Worm (Caenorhabditis elegans) whole organism, midembryonic: ENCODE results near the gene Y49F6B.13.
A peak's percentile ranks its signal among the peaks of the same experiment; 100 is the strongest.

Experiments used
- T22C8.4 ChIP-seq: fragments of 200-800 bp; sonication (Bioruptor generic); IDR thresholded peaks from 2 replicates; pipeline ENCODE4 v1.3.6; 2022; ENCODE audit warnings: missing genetic modification characterization, missing compliant biosample characterization
- cog-1 ChIP-seq: sonication (generic microtip); optimal IDR thresholded peaks from 2 replicates; lab custom pipeline; 2016; ENCODE audit warnings: missing genetic modification characterization, missing compliant biosample characterization
- flt-1 ChIP-seq: fragments of 200-800 bp; sonication (Bioruptor generic); IDR thresholded peaks from 2 replicates; pipeline ENCODE4 v1.3.6; 2022; ENCODE audit warnings: missing genetic modification characterization, missing compliant biosample characterization
- klf-2 ChIP-seq: fragments of 200-800 bp; sonication (Bioruptor generic); conservative IDR thresholded peaks from 2 replicates; pipeline ENCODE4 v1.3.6; 2022; ENCODE audit warnings: missing genetic modification reagents, missing genetic modification characterization, missing compliant biosample characterization
- med-1 ChIP-seq: sonication (generic microtip); optimal IDR thresholded peaks from 2 replicates; lab custom pipeline; 2017; ENCODE audit warnings: missing genetic modification characterization, mild to moderate bottlenecking, missing compliant biosample characterization, antibody characterized with exemption, missing genetic modification reagents; ENCODE audit not compliant: insufficient read depth
- ref-1 ChIP-seq: fragments of 200-800 bp; sonication (Bioruptor generic); conservative IDR thresholded peaks from 2 replicates; pipeline ENCODE4 v1.3.6; 2022; ENCODE audit warnings: missing genetic modification reagents, missing genetic modification characterization, missing compliant biosample characterization
- tab-1 ChIP-seq: fragments of 200-800 bp; sonication (Bioruptor generic); IDR thresholded peaks from 2 replicates; pipeline ENCODE4 v1.3.6; 2022; ENCODE audit warnings: missing genetic modification characterization, missing compliant biosample characterization
- ztf-23 ChIP-seq: fragments of 200-800 bp; sonication (Bioruptor generic); IDR thresholded peaks from 2 replicates; pipeline ENCODE4 v1.3.6; 2022; ENCODE audit warnings: missing genetic modification reagents, missing genetic modification characterization, missing compliant biosample characterization
- ztf-29 ChIP-seq: fragments of 200-800 bp; sonication (Bioruptor generic); IDR thresholded peaks from 2 replicates; pipeline ENCODE4 v1.3.6; 2022; ENCODE audit warnings: missing genetic modification reagents, missing genetic modification characterization, missing compliant biosample characterization

The Y49F6B.13 gene

ce11 chrII:3471603-3472002 lies at the start of gene Y49F6B.13:
Gene Y49F6B.13 (minus strand): TSS chrII:3471703.
- TF ChIP-seq ztf-29 = no peak
- no peak for TF ChIP-seq ref-1 (GFP tag; lab: Robert Waterston, UW)
- no peak for TF ChIP-seq cog-1 (tag; lab: Kevin White, UChicago)
- TF ChIP-seq klf-2 (GFP tag; lab: Robert Waterston, UW) = no peak
- TF ChIP-seq tab-1 (GFP tag; lab: Robert Waterston, UW) = no peak
- no peak for TF ChIP-seq ztf-23 (GFP tag; lab: Robert Waterston, UW)
- TF ChIP-seq med-1 (GFP tag; lab: Kevin White, UChicago) = no peak
- no peak for TF ChIP-seq flt-1 (GFP tag; lab: Robert Waterston, UW)
- no peak for TF ChIP-seq T22C8.4 (GFP tag; lab: Robert Waterston, UW)

DNA sequence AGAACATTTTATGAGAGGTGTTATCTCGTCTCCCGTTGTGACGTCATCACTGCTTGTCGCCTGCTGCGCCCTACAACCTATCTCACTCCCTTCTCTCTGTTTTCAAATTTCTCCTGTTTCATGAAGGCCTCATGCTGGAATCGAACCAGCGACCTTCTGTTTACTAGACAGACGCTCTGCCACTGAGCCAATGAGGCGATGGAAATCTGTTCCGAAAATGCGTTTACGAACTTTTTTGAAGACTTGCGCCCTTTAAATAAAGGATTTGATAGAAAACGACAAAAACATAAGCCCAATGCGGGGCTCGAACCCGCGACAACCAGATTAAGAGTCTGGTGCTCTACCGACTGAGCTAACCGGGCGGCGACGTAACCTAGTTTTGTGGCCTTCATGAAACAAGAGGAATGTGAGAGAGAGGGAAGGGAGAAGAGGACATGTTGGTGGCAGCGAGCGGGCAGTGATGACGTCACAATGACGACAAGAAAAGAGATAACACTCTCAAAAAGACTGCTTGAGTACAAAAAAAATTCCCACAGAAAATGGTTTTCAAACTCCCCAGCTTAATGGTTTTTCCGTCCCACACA lies 47.5 kb upstream of the Y49F6B.13 start, which contains the start of gene clec-126:
TSS of gene clec-126 (plus strand) at position 534 of the 584 bp plus-strand sequence.
- TF ChIP-seq cog-1 (tag; lab: Kevin White, UChicago) (peak; percentile 87), med-1 (GFP tag; lab: Kevin White, UChicago) (peak; percentile 62), ztf-29 (peak; percentile 86; the same call in 1 of the 2 replicates), ztf-23 (GFP tag; lab: Robert Waterston, UW) (peak; percentile 87; the same call in 1 of the 2 replicates), T22C8.4 (GFP tag; lab: Robert Waterston, UW) (peak; percentile 88), ref-1 (GFP tag; lab: Robert Waterston, UW) (peak; percentile 81), flt-1 (GFP tag; lab: Robert Waterston, UW) (peak; percentile 93), tab-1 (GFP tag; lab: Robert Waterston, UW) (peak; percentile 89), klf-2 (GFP tag; lab: Robert Waterston, UW) (peak; percentile 84)

- TF ChIP-seq ref-1 (GFP tag; lab: Robert Waterston, UW) = no peak
- no peak for TF ChIP-seq ztf-23 (GFP tag; lab: Robert Waterston, UW)
- no peak for TF ChIP-seq tab-1 (GFP tag; lab: Robert Waterston, UW)
- TF ChIP-seq med-1 (GFP tag; lab: Kevin White, UChicago) = no peak
- TF ChIP-seq klf-2 (GFP tag; lab: Robert Waterston, UW) = no peak
- TF ChIP-seq ztf-29 = no peak
- TF ChIP-seq flt-1 (GFP tag; lab: Robert Waterston, UW) = no peak
- TF ChIP-seq cog-1 (tag; lab: Kevin White, UChicago) = no peak
- no peak for TF ChIP-seq T22C8.4 (GFP tag; lab: Robert Waterston, UW)
Observed at ce11 chrII:3516175-3516574, 44.7 kb upstream of the Y49F6B.13 start.

ce11 chrII:3515384-3516053 lies 44.0 kb upstream of the Y49F6B.13 start, which contains the start of the genes Y49F6B.14 and clec-125:
Gene Y49F6B.14 (minus strand): TSS chrII:3515484.
Gene clec-125 (plus strand): TSS chrII:3516003.
- no peak for TF ChIP-seq tab-1 (GFP tag; lab: Robert Waterston, UW)
- no peak for TF ChIP-seq ref-1 (GFP tag; lab: Robert Waterston, UW)
- TF ChIP-seq med-1 (GFP tag; lab: Kevin White, UChicago) = no peak
- no peak for TF ChIP-seq T22C8.4 (GFP tag; lab: Robert Waterston, UW)
- TF ChIP-seq ztf-29 = no peak
- TF ChIP-seq ztf-23 (GFP tag; lab: Robert Waterston, UW) = no peak
- no peak for TF ChIP-seq klf-2 (GFP tag; lab: Robert Waterston, UW)
- no peak for TF ChIP-seq cog-1 (tag; lab: Kevin White, UChicago)
- TF ChIP-seq flt-1 (GFP tag; lab: Robert Waterston, UW) = no peak

ce11 chrII:3514631-3515030 lies 43.1 kb upstream of the Y49F6B.13 start, which contains the start of gene srz-5:
Gene srz-5 (minus strand): TSS chrII:3514731.
- TF ChIP-seq ref-1 (GFP tag; lab: Robert Waterston, UW) (no peak), tab-1 (GFP tag; lab: Robert Waterston, UW) (no peak), klf-2 (GFP tag; lab: Robert Waterston, UW) (no peak), med-1 (GFP tag; lab: Kevin White, UChicago) (no peak), cog-1 (tag; lab: Kevin White, UChicago) (no peak), ztf-29 (no peak), T22C8.4 (GFP tag; lab: Robert Waterston, UW) (no peak), ztf-23 (GFP tag; lab: Robert Waterston, UW) (no peak), flt-1 (GFP tag; lab: Robert Waterston, UW) (no peak)

- TF ChIP-seq T22C8.4 (GFP tag; lab: Robert Waterston, UW) = no peak
- no peak for TF ChIP-seq ref-1 (GFP tag; lab: Robert Waterston, UW)
- no peak for TF ChIP-seq flt-1 (GFP tag; lab: Robert Waterston, UW)
- no peak for TF ChIP-seq ztf-23 (GFP tag; lab: Robert Waterston, UW)
- no peak for TF ChIP-seq tab-1 (GFP tag; lab: Robert Waterston, UW)
- TF ChIP-seq ztf-29 = no peak
- TF ChIP-seq cog-1 (tag; lab: Kevin White, UChicago) = no peak
- TF ChIP-seq med-1 (GFP tag; lab: Kevin White, UChicago) = no peak
- no peak for TF ChIP-seq klf-2 (GFP tag; lab: Robert Waterston, UW)
Observed at ce11 chrII:3512240-3512639, 40.7 kb upstream of the Y49F6B.13 start, which contains the start of gene Y49F6B.19. Gene Y49F6B.19 (minus strand): TSS chrII:3512340.

DNA sequence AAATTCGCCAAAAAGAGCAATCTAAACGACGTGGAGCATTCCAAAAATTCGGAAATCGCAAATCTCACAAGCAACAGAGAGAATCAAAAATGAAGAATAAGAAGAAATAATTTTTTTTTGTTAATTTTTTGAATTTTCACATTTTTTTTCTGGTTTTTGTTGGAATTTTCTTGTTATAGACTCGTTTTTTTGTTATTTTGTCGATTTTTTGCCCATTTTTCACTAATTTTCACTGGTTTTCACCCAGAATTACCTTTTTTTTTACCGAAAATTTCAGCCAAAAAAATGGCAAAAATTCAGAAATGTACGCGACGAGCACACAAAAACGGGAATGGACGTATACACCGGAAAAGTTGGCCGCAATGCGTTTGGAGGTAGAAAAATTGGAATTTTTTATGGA lies 33.2 kb upstream of the Y49F6B.13 start, which contains the start of gene cyh-1:
TSS of gene cyh-1 (plus strand) at position 301 of the 400 bp plus-strand sequence.
- TF ChIP-seq klf-2 (GFP tag; lab: Robert Waterston, UW) (no peak), med-1 (GFP tag; lab: Kevin White, UChicago) (no peak), ref-1 (GFP tag; lab: Robert Waterston, UW) (no peak), T22C8.4 (GFP tag; lab: Robert Waterston, UW) (no peak), tab-1 (GFP tag; lab: Robert Waterston, UW) (no peak), ztf-23 (GFP tag; lab: Robert Waterston, UW) (no peak), cog-1 (tag; lab: Kevin White, UChicago) (no peak), flt-1 (GFP tag; lab: Robert Waterston, UW) (no peak), ztf-29 (no peak)
